Fruit fly (Drosophila melanogaster) Kc167 (cell line): Measurements from ENCODE around the gene Cmpk.

Source experiments
- Myc ChIP-seq: fragments of >200 bp; optimal IDR thresholded peaks from 2 replicates; lab custom pipeline; 2017; ENCODE audit warnings: missing external identifiers
- psq ChIP-seq: fragments of >200 bp; optimal IDR thresholded peaks from 2 replicates; lab custom pipeline; 2017; ENCODE audit warnings: missing external identifiers
- ttk ChIP-seq: sonication (Bioruptor generic); optimal IDR thresholded peaks from 2 replicates; lab custom pipeline; 2017; ENCODE audit warnings: missing external identifiers

DNA sequence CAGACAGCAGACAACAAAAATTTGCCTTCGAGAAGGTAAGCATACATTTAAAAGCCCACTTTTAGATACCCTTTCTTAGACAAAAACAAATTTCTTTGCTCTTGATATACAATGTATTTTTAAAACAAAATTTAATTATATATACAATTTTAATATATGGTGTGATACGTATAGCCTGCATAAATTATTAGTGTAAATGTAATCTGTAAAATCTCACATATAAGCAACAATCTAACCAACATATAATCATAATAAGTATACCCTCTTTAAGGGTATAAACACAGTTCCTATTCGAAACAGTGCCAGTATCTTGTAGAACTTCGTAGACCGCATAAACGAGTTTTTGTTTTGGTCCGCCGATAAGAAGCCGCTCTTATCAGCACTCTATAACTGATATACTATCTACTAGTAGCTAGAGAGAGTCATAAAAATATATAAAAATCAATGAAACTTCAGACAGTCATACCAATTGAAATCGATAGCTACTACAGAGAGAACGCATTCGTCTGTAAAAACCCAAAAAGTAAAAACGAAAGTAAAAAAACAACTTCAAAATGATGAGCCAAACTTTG, 40.9 kb downstream of the Cmpk start, which contains the start of gene Kaz-m1:
- TF ChIP-seq psq (lab: Kevin White, UChicago) (no peak), Myc (lab: Kevin White, UChicago) (no peak), ttk (lab: Kevin White, UChicago) (no peak)
